Worm (Caenorhabditis elegans) whole organism, midembryonic: ENCODE results near the gene clec-225.

Source experiments
- T22C8.4 ChIP-seq: fragments of 200-800 bp; sonication (Bioruptor generic); IDR thresholded peaks from 2 replicates; pipeline ENCODE4 v1.3.6; 2022; ENCODE audit warnings: missing genetic modification characterization, missing compliant biosample characterization
- cog-1 ChIP-seq: sonication (generic microtip); optimal IDR thresholded peaks from 2 replicates; lab custom pipeline; 2016; ENCODE audit warnings: missing genetic modification characterization, missing compliant biosample characterization
- flt-1 ChIP-seq: fragments of 200-800 bp; sonication (Bioruptor generic); IDR thresholded peaks from 2 replicates; pipeline ENCODE4 v1.3.6; 2022; ENCODE audit warnings: missing genetic modification characterization, missing compliant biosample characterization
- klf-2 ChIP-seq: fragments of 200-800 bp; sonication (Bioruptor generic); conservative IDR thresholded peaks from 2 replicates; pipeline ENCODE4 v1.3.6; 2022; ENCODE audit warnings: missing genetic modification reagents, missing genetic modification characterization, missing compliant biosample characterization
- med-1 ChIP-seq: sonication (generic microtip); optimal IDR thresholded peaks from 2 replicates; lab custom pipeline; 2017; ENCODE audit warnings: missing genetic modification characterization, mild to moderate bottlenecking, missing compliant biosample characterization, antibody characterized with exemption, missing genetic modification reagents; ENCODE audit not compliant: insufficient read depth
- ref-1 ChIP-seq: fragments of 200-800 bp; sonication (Bioruptor generic); conservative IDR thresholded peaks from 2 replicates; pipeline ENCODE4 v1.3.6; 2022; ENCODE audit warnings: missing genetic modification reagents, missing genetic modification characterization, missing compliant biosample characterization
- tab-1 ChIP-seq: fragments of 200-800 bp; sonication (Bioruptor generic); IDR thresholded peaks from 2 replicates; pipeline ENCODE4 v1.3.6; 2022; ENCODE audit warnings: missing genetic modification characterization, missing compliant biosample characterization
- ztf-23 ChIP-seq: fragments of 200-800 bp; sonication (Bioruptor generic); IDR thresholded peaks from 2 replicates; pipeline ENCODE4 v1.3.6; 2022; ENCODE audit warnings: missing genetic modification reagents, missing genetic modification characterization, missing compliant biosample characterization
- ztf-29 ChIP-seq: fragments of 200-800 bp; sonication (Bioruptor generic); IDR thresholded peaks from 2 replicates; pipeline ENCODE4 v1.3.6; 2022; ENCODE audit warnings: missing genetic modification reagents, missing genetic modification characterization, missing compliant biosample characterization

The clec-225 gene

ce11 chrV:13111599-13112191 is 23.0 kb downstream of the clec-225 start:
- TF ChIP-seq T22C8.4 (GFP tag; lab: Robert Waterston, UW) (no peak), ztf-29 (GFP tag; lab: Robert Waterston, UW) (no peak), cog-1 (no peak), tab-1 (GFP tag; lab: Robert Waterston, UW) (no peak), flt-1 (no peak), med-1 (GFP tag; lab: Kevin White, UChicago) (no peak), klf-2 (no peak), ref-1 (GFP tag; lab: Robert Waterston, UW) (no peak), ztf-23 (GFP tag; lab: Robert Waterston, UW) (no peak)

DNA sequence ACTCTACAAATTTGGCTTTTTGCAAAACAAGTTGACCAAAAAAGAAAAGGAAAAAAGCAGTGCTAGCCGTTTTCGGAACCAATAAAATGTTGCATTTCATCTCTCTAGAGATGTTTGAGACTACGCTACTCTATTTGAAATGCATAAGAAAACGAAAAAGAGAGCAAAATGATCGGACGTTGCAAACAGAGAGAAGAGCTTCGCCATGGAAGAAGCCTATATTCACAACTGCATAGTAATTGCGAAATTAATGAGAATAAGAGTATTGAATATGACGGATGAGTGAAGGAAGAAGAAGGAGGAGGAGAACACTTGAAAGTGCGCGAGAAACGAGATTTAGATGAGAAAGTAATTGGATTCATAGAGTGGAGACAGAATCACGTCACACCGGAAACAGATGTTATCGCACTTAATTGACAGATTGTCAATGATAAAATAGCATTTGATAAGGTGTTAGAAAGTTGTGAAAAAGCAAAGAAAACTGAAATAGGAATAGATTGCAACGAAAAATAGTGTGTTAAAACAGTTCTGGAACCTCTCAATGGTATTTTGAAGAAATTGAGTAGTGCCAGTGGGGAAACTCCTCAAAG is 28.8 kb downstream of the clec-225 start:
- TF ChIP-seq ref-1 (GFP tag; lab: Robert Waterston, UW) (no peak), cog-1 (no peak), tab-1 (GFP tag; lab: Robert Waterston, UW) (no peak), klf-2 (no peak), flt-1 (no peak), ztf-29 (GFP tag; lab: Robert Waterston, UW) (no peak), med-1 (GFP tag; lab: Kevin White, UChicago) (no peak), T22C8.4 (GFP tag; lab: Robert Waterston, UW) (no peak), ztf-23 (GFP tag; lab: Robert Waterston, UW) (no peak)

- TF ChIP-seq ztf-23 (GFP tag; lab: Robert Waterston, UW): no peak
- no peak for TF ChIP-seq T22C8.4 (GFP tag; lab: Robert Waterston, UW)
- no peak for TF ChIP-seq flt-1
- TF ChIP-seq tab-1 (GFP tag; lab: Robert Waterston, UW): no peak
- TF ChIP-seq med-1 (GFP tag; lab: Kevin White, UChicago): no peak
- no peak for TF ChIP-seq ref-1 (GFP tag; lab: Robert Waterston, UW)
- TF ChIP-seq ztf-29 (GFP tag; lab: Robert Waterston, UW): no peak
- no peak for TF ChIP-seq cog-1
- no peak for TF ChIP-seq klf-2
These were observed 39.0 kb downstream of the clec-225 start, which contains the start of gene C34B4.5 for ce11 chrV:13095654-13096053. TSS of gene C34B4.5 (plus strand) at chrV:13095954.

- no peak for TF ChIP-seq T22C8.4 (GFP tag; lab: Robert Waterston, UW)
- no peak for TF ChIP-seq ztf-29 (GFP tag; lab: Robert Waterston, UW)
- no peak for TF ChIP-seq ref-1 (GFP tag; lab: Robert Waterston, UW)
- TF ChIP-seq klf-2: no peak
- TF ChIP-seq cog-1: no peak
- no peak for TF ChIP-seq tab-1 (GFP tag; lab: Robert Waterston, UW)
- no peak for TF ChIP-seq med-1 (GFP tag; lab: Kevin White, UChicago)
- TF ChIP-seq ztf-23 (GFP tag; lab: Robert Waterston, UW): no peak
- TF ChIP-seq flt-1: no peak
These were observed 42.3 kb downstream of the clec-225 start, which contains the start of gene lurp-4 for ce11 chrV:13092349-13092748. TSS of gene lurp-4 (plus strand) at chrV:13092649.

- TF ChIP-seq tab-1 (GFP tag; lab: Robert Waterston, UW) (no peak), cog-1 (no peak), klf-2 (no peak), ztf-23 (GFP tag; lab: Robert Waterston, UW) (no peak), ztf-29 (GFP tag; lab: Robert Waterston, UW) (no peak), T22C8.4 (GFP tag; lab: Robert Waterston, UW) (no peak), ref-1 (GFP tag; lab: Robert Waterston, UW) (no peak), flt-1 (no peak), med-1 (GFP tag; lab: Kevin White, UChicago) (no peak)
These were observed 44.4 kb downstream of the clec-225 start, which contains the start of gene C34B4.4 for ce11 chrV:13090130-13090770. TSS of gene C34B4.4 (plus strand) at chrV:13090405.

ce11 chrV:13088485-13088884 is 46.2 kb downstream of the clec-225 start:
- TF ChIP-seq klf-2: no peak
- TF ChIP-seq ztf-23 (GFP tag; lab: Robert Waterston, UW): 0 out of 2 replicates have a peak, but pooled peaks have one; percentile 18
- no peak for TF ChIP-seq flt-1

- TF ChIP-seq klf-2 (0 out of 2 replicates have a peak, but pooled peaks have one; percentile 29), ref-1 (GFP tag; lab: Robert Waterston, UW) (no peak), flt-1 (no peak), cog-1 (peak; percentile 30), ztf-23 (GFP tag; lab: Robert Waterston, UW) (no peak), tab-1 (GFP tag; lab: Robert Waterston, UW) (no peak), T22C8.4 (GFP tag; lab: Robert Waterston, UW) (no peak), med-1 (GFP tag; lab: Kevin White, UChicago) (no peak), ztf-29 (GFP tag; lab: Robert Waterston, UW) (no peak)
These were observed 48.7 kb downstream of the clec-225 start for ce11 chrV:13085917-13086552.

- TF ChIP-seq flt-1 (no peak), tab-1 (GFP tag; lab: Robert Waterston, UW) (no peak), ztf-23 (GFP tag; lab: Robert Waterston, UW) (no peak), T22C8.4 (GFP tag; lab: Robert Waterston, UW) (no peak), med-1 (GFP tag; lab: Kevin White, UChicago) (no peak), klf-2 (no peak), cog-1 (no peak), ref-1 (GFP tag; lab: Robert Waterston, UW) (no peak), ztf-29 (GFP tag; lab: Robert Waterston, UW) (no peak)
These were observed 49.5 kb downstream of the clec-225 start for ce11 chrV:13085227-13085640.
